Fruit fly (Drosophila melanogaster): Measurements from ENCODE around the gene CG14551.

The CG14551 gene

DNA sequence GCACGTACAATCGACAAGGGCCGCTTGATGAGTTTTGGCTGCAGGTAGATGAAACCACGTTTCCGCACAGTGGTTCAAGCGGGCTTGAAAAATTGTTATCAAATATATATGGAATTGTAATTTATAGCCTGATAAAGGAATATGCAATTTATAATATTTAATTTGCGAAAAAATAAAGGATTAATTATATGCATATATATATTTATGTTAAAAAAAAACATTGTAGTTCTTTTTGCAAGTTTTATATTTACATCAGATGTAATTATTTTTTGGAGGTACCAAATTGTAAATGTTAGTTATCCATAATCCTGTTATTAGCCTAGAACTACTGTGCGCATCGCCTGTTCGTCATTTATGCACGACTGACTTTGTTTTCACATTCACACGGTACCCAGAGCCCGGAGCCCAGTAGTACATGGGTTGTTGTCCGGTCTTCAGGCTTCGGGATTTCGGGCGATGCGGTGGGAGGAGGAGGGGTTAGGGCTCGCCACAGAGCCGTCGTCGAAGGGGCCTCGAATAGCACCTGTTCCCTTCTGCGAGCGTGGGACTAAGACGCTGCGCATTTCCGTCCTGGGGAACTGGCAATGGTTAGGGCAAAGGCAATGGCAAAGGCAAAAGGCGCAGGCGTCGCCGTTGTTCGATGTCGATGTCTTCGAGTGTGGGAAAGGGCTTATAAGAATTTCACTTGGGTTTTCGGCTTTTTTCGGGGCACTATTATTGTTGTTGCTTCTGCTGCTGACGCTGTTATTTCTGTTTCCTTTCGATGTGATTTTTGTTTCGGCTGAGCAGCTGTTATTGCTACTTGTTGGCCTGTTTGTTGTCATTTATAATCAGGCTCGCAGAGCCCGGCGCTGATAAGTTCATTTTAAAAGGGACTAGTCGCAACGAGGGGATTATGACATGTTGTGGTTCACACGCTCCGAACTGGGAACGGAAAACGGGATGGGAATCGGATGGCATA, 44.8 kb downstream of the CG14551 start (continued):
- TF ChIP-seq ssp (GFP tag; IDR thresholded peaks at IDR 0.05) (peak; percentile 59), nau (GFP tag; optimal IDR thresholded peaks at IDR 0.05) (peak; percentile 55), CG11456 (GFP tag; IDR thresholded peaks at IDR 0.05) (no peak), CG10321 (GFP tag; IDR thresholded peaks at IDR 0.05) (peak; percentile 29; the same call in 1 of the 2 replicates), NFAT (GFP tag; IDR thresholded peaks at IDR 0.05) (no peak), Usf (GFP tag; optimal IDR thresholded peaks at IDR 0.05) (peak; percentile 83), Hmr (GFP tag; optimal IDR thresholded peaks at IDR 0.05) (peak; percentile 21), chinmo (GFP tag; IDR thresholded peaks at IDR 0.05; ENCODE audit: partially characterized antibody) (no peak), ftz-f1 (GFP tag; optimal IDR thresholded peaks at IDR 0.05) (no peak), hbn (GFP tag; IDR thresholded peaks at IDR 0.05; ENCODE audit: partially characterized antibody) (no peak), CG31365 (tag; optimal IDR thresholded peaks at IDR 0.05) (no peak), CG11696 (GFP tag; IDR thresholded peaks at IDR 0.05) (no peak), usp (GFP tag; optimal IDR thresholded peaks at IDR 0.05) (no peak), ken (GFP tag; IDR thresholded peaks at IDR 0.05) (0 out of 3 replicates have a peak, but pooled peaks have one; percentile 29), her (GFP tag; optimal IDR thresholded peaks at IDR 0.05) (no peak), Rfx (GFP tag; IDR thresholded peaks at IDR 0.05) (no peak), CG18011 (GFP tag; optimal IDR thresholded peaks at IDR 0.05) (no peak), CG11247 (GFP tag; IDR thresholded peaks at IDR 0.05) (peak; percentile 6; the same call in 1 of the 2 replicates), gcm (GFP tag; optimal IDR thresholded peaks at IDR 0.05) (peak; percentile 91), hb (GFP tag; IDR thresholded peaks at IDR 0.05; ENCODE audit: partially characterized antibody) (no peak), CG13624 (GFP tag; optimal IDR thresholded peaks at IDR 0.05) (no peak), CG32767 (GFP tag; IDR thresholded peaks at IDR 0.05) (peak; percentile 70), CG6689 (GFP tag; IDR thresholded peaks at IDR 0.05) (peak; percentile 87), Hr39 (optimal IDR thresholded peaks at IDR 0.05) (no peak), CG33213 (GFP tag; optimal IDR thresholded peaks at IDR 0.05) (no peak), exex (tag; optimal IDR thresholded peaks at IDR 0.05) (no peak), mam (GFP tag; optimal IDR thresholded peaks at IDR 0.05) (no peak), trem (tag; optimal IDR thresholded peaks at IDR 0.05) (peak; percentile 79), B-H2 (GFP tag; optimal IDR thresholded peaks at IDR 0.05) (no peak), Dbx (GFP tag; IDR thresholded peaks at IDR 0.05) (no peak), eyg (GFP tag; optimal IDR thresholded peaks at IDR 0.05) (no peak), Atf-2 (GFP tag; optimal IDR thresholded peaks at IDR 0.05) (no peak), Antp (GFP tag; optimal IDR thresholded peaks at IDR 0.05) (peak; percentile 20), ash1 (GFP tag; optimal IDR thresholded peaks at IDR 0.05) (no peak), CG2678 (tag; optimal IDR thresholded peaks at IDR 0.05) (peak; percentile 87), slou (GFP tag; optimal IDR thresholded peaks at IDR 0.05) (peak; percentile 1), Tbp (GFP tag; optimal IDR thresholded peaks at IDR 0.05) (no peak), Adf1 (GFP tag; IDR thresholded peaks at IDR 0.05) (no peak), z (GFP tag; IDR thresholded peaks at IDR 0.05) (0 out of 3 replicates have a peak, but pooled peaks have one; percentile 4), NC2α (GFP tag; optimal IDR thresholded peaks at IDR 0.05) (no peak), Rx (GFP tag; IDR thresholded peaks at IDR 0.05) (no peak; the same call in 1 of the 2 replicates), h (optimal IDR thresholded peaks at IDR 0.05) (peak; percentile 38), CG10274 (GFP tag; optimal IDR thresholded peaks at IDR 0.05) (peak; percentile 49), CG6254 (GFP tag; optimal IDR thresholded peaks at IDR 0.05) (peak; percentile 83), slp2 (GFP tag; optimal IDR thresholded peaks at IDR 0.05) (no peak), cg (GFP tag; optimal IDR thresholded peaks at IDR 0.05) (no peak), Ada2b (GFP tag; IDR thresholded peaks at IDR 0.05) (peak; percentile 44), Ptx1 (GFP tag; IDR thresholded peaks at IDR 0.05) (peak; percentile 73), Xbp1 (GFP tag; optimal IDR thresholded peaks at IDR 0.05) (peak; percentile 63), NfI (GFP tag; optimal IDR thresholded peaks at IDR 0.05) (peak; percentile 22)

Data from whole organism, embryonic.